Fruit fly (Drosophila melanogaster): Measurements from ENCODE around the gene Tmtc1.

DNA sequence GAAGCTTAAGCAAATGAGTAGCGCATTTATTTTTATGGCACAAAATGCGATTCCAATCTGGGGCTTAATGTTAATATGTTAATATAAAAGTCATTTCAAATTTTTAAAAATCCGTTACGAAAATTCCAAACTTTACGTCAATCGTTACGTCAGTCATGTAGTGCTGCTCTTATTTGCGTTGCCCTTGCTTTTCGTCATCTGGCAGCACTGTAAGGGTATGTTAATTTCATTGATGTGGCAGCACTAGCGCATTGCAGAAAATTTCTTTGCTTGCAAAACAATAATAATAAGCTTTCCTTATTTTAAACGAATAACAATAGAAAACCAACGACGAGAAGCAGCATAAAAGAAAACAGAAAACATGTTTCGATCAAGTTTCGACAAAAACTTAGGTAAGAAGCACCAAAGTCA is 62.3 kb downstream of the Tmtc1 start, which contains the start of gene Hrs:
- peak; percentile 25 for TF ChIP-seq CG3032 (tag; optimal IDR thresholded peaks at IDR 0.05)
- TF ChIP-seq CG9139 (GFP tag; optimal IDR thresholded peaks at IDR 0.05): no peak
- TF ChIP-seq Ets21C (GFP tag; optimal IDR thresholded peaks at IDR 0.05): no peak
- no peak for TF ChIP-seq CG16779 (tag; optimal IDR thresholded peaks at IDR 0.05)
- TF ChIP-seq OdsH (GFP tag; optimal IDR thresholded peaks at IDR 0.05): no peak
- TF ChIP-seq ss (GFP tag; optimal IDR thresholded peaks at IDR 0.05): no peak
- TF ChIP-seq svp (GFP tag): peak; percentile 25
- TF ChIP-seq Eip93F (GFP tag; optimal IDR thresholded peaks at IDR 0.05): no peak
- no peak for TF ChIP-seq acj6 (GFP tag; optimal IDR thresholded peaks at IDR 0.05)
- no peak for TF ChIP-seq achi (GFP tag; optimal IDR thresholded peaks at IDR 0.05)
- no peak for TF ChIP-seq Hr4 (GFP tag; optimal IDR thresholded peaks at IDR 0.05)
